Worm (Caenorhabditis elegans) whole organism, midembryonic: Measurements from ENCODE around the gene cdh-3.

Source experiments
- T22C8.4 ChIP-seq: fragments of 200-800 bp; sonication (Bioruptor generic); IDR thresholded peaks from 2 replicates; pipeline ENCODE4 v1.3.6; 2022; ENCODE audit warnings: missing genetic modification characterization, missing compliant biosample characterization
- cog-1 ChIP-seq: sonication (generic microtip); optimal IDR thresholded peaks from 2 replicates; lab custom pipeline; 2016; ENCODE audit warnings: missing genetic modification characterization, missing compliant biosample characterization
- flt-1 ChIP-seq: fragments of 200-800 bp; sonication (Bioruptor generic); IDR thresholded peaks from 2 replicates; pipeline ENCODE4 v1.3.6; 2022; ENCODE audit warnings: missing genetic modification characterization, missing compliant biosample characterization
- klf-2 ChIP-seq: fragments of 200-800 bp; sonication (Bioruptor generic); conservative IDR thresholded peaks from 2 replicates; pipeline ENCODE4 v1.3.6; 2022; ENCODE audit warnings: missing genetic modification reagents, missing genetic modification characterization, missing compliant biosample characterization
- med-1 ChIP-seq: sonication (generic microtip); optimal IDR thresholded peaks from 2 replicates; lab custom pipeline; 2017; ENCODE audit warnings: missing genetic modification characterization, mild to moderate bottlenecking, missing compliant biosample characterization, antibody characterized with exemption, missing genetic modification reagents; ENCODE audit not compliant: insufficient read depth
- ref-1 ChIP-seq: fragments of 200-800 bp; sonication (Bioruptor generic); conservative IDR thresholded peaks from 2 replicates; pipeline ENCODE4 v1.3.6; 2022; ENCODE audit warnings: missing genetic modification reagents, missing genetic modification characterization, missing compliant biosample characterization
- tab-1 ChIP-seq: fragments of 200-800 bp; sonication (Bioruptor generic); IDR thresholded peaks from 2 replicates; pipeline ENCODE4 v1.3.6; 2022; ENCODE audit warnings: missing genetic modification characterization, missing compliant biosample characterization
- ztf-23 ChIP-seq: fragments of 200-800 bp; sonication (Bioruptor generic); IDR thresholded peaks from 2 replicates; pipeline ENCODE4 v1.3.6; 2022; ENCODE audit warnings: missing genetic modification reagents, missing genetic modification characterization, missing compliant biosample characterization
- ztf-29 ChIP-seq: fragments of 200-800 bp; sonication (Bioruptor generic); IDR thresholded peaks from 2 replicates; pipeline ENCODE4 v1.3.6; 2022; ENCODE audit warnings: missing genetic modification reagents, missing genetic modification characterization, missing compliant biosample characterization

DNA sequence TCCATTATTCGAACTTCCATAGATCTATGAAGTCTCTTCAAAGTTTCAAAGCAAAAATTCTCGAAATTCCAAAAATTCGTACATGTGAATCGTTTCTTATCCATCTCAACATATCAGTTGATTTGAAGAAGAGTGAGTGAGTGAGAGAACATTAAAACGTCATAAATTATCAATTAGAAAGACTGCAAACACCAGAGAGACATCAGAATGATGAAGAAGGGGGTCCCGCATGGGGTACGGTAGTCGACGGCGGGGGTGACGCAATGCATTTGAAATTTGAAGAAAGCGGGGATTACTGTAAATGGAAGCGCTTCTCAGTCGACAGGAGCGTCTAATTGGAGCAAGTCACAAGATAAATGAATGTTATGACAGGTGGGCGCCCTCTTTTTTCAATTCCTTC lies 36.3 kb upstream of the cdh-3 start:
- TF ChIP-seq tab-1 (no peak), cog-1 (tag; lab: Kevin White, UChicago) (no peak), ref-1 (no peak), med-1 (GFP tag; lab: Kevin White, UChicago) (no peak), ztf-29 (GFP tag; lab: Robert Waterston, UW) (no peak), ztf-23 (GFP tag; lab: Robert Waterston, UW) (no peak), T22C8.4 (GFP tag; lab: Robert Waterston, UW) (no peak), flt-1 (no peak), klf-2 (GFP tag; lab: Robert Waterston, UW) (no peak)
